Worm (Caenorhabditis elegans) whole organism, L2 larva: ENCODE results near the gene spig-8.

ENCODE experiments used
- F13H6.1 ChIP-seq: sonication (generic microtip); optimal IDR thresholded peaks from 2 replicates; lab custom pipeline; 2016; ENCODE audit warnings: missing genetic modification characterization, missing compliant biosample characterization
- R02D3.7 ChIP-seq: fragments of 150-350 bp; optimal IDR thresholded peaks from 2 replicates; lab custom pipeline; 2014; ENCODE audit warnings: missing biosample characterization, missing genetic modification characterization
- Y55F3AM.14 ChIP-seq: fragments of 200-800 bp; sonication (Bioruptor generic); optimal IDR thresholded peaks from 2 replicates; lab custom pipeline; 2018; ENCODE audit warnings: mild to moderate bottlenecking, missing genetic modification characterization, missing compliant biosample characterization
- ZK546.5 ChIP-seq: sonication (generic microtip); optimal IDR thresholded peaks from 2 replicates; lab custom pipeline; 2017; ENCODE audit warnings: missing biosample characterization, missing genetic modification characterization
- alr-1 ChIP-seq: fragments of 150-350 bp; optimal IDR thresholded peaks from 2 replicates; lab custom pipeline; 2014; ENCODE audit warnings: missing biosample characterization, missing genetic modification characterization
- ama-1 ChIP-seq: fragments of 150-350 bp; optimal IDR thresholded peaks from 2 replicates; lab custom pipeline; 2018; ENCODE audit warnings: inconsistent platforms
- blmp-1 ChIP-seq: sonication (generic microtip); optimal IDR thresholded peaks from 2 replicates; lab custom pipeline; 2017; ENCODE audit warnings: missing genetic modification characterization, mild to moderate bottlenecking, missing compliant biosample characterization, antibody characterized with exemption, moderate library complexity; ENCODE audit not compliant: insufficient read depth
- ceh-16 ChIP-seq: fragments of 150-350 bp; optimal IDR thresholded peaks from 2 replicates; lab custom pipeline; 2014; ENCODE audit warnings: missing biosample characterization, missing genetic modification characterization
- ceh-82 ChIP-seq: fragments of 150-350 bp; optimal IDR thresholded peaks from 2 replicates; lab custom pipeline; 2014; ENCODE audit warnings: missing biosample characterization, missing genetic modification characterization
- crh-2 ChIP-seq: sonication (generic microtip); optimal IDR thresholded peaks from 2 replicates; lab custom pipeline; 2017; ENCODE audit warnings: missing biosample characterization, missing genetic modification characterization
- fos-1 ChIP-seq: fragments of 150-350 bp; optimal IDR thresholded peaks from 2 replicates; lab custom pipeline; 2014; ENCODE audit warnings: missing biosample characterization, missing genetic modification characterization
- gmeb-1 ChIP-seq: fragments of 150-350 bp; optimal IDR thresholded peaks from 2 replicates; lab custom pipeline; 2014; ENCODE audit warnings: missing biosample characterization, missing genetic modification characterization
- lin-39 ChIP-seq: fragments of 150-350 bp; optimal IDR thresholded peaks from 2 replicates; lab custom pipeline; 2014; ENCODE audit warnings: missing biosample characterization, missing genetic modification reagents, missing genetic modification characterization
- lsy-2 ChIP-seq, 2 experiments: fragments of 150-350 bp in 1 of 2; sonication (generic microtip) in 1 of 2; optimal IDR thresholded peaks; 2 replicates each; lab custom pipeline; 2014 to 2017; ENCODE audit warnings: missing biosample characterization in 2 of 2, missing genetic modification characterization in 2 of 2
- mab-5 ChIP-seq: fragments of 150-350 bp; optimal IDR thresholded peaks from 2 replicates; lab custom pipeline; 2014; ENCODE audit warnings: missing biosample characterization, missing genetic modification characterization
- mdl-1 ChIP-seq, 2 experiments: fragments of 150-350 bp in 1 of 2; sonication (generic microtip) in 1 of 2; optimal IDR thresholded peaks; 2 replicates each; lab custom pipeline; 2017; ENCODE audit warnings: missing biosample characterization in 2 of 2, missing genetic modification characterization in 2 of 2
- nhr-10 ChIP-seq: sonication (generic microtip); optimal IDR thresholded peaks from 2 replicates; lab custom pipeline; 2017; ENCODE audit warnings: missing biosample characterization, missing genetic modification characterization
- nhr-11 ChIP-seq: fragments of 150-350 bp; optimal IDR thresholded peaks from 2 replicates; lab custom pipeline; 2014; ENCODE audit warnings: missing biosample characterization, missing genetic modification characterization
- nhr-12 ChIP-seq: fragments of 150-350 bp; optimal IDR thresholded peaks from 2 replicates; lab custom pipeline; 2014; ENCODE audit warnings: missing biosample characterization, missing genetic modification characterization
- nhr-129 ChIP-seq: fragments of 150-350 bp; optimal IDR thresholded peaks from 2 replicates; lab custom pipeline; 2014; ENCODE audit warnings: missing biosample characterization, missing genetic modification characterization
- nhr-21 ChIP-seq: fragments of 150-350 bp; optimal IDR thresholded peaks from 2 replicates; lab custom pipeline; 2014; ENCODE audit warnings: missing biosample characterization, missing genetic modification characterization
- nhr-23 ChIP-seq: fragments of 150-350 bp; optimal IDR thresholded peaks from 2 replicates; lab custom pipeline; 2014; ENCODE audit warnings: missing biosample characterization, missing genetic modification reagents, missing genetic modification characterization
- nhr-77 ChIP-seq: fragments of 150-350 bp; optimal IDR thresholded peaks from 2 replicates; lab custom pipeline; 2014; ENCODE audit warnings: missing biosample characterization, missing genetic modification characterization
- peb-1 ChIP-seq: fragments of 150-350 bp; optimal IDR thresholded peaks from 2 replicates; lab custom pipeline; 2014; ENCODE audit warnings: missing biosample characterization, missing genetic modification characterization
- sem-4 ChIP-seq: fragments of 150-350 bp; optimal IDR thresholded peaks from 2 replicates; lab custom pipeline; 2014; ENCODE audit warnings: missing biosample characterization, missing genetic modification reagents, missing genetic modification characterization
- sma-3 ChIP-seq: sonication (generic microtip); optimal IDR thresholded peaks from 2 replicates; lab custom pipeline; 2016; ENCODE audit warnings: missing genetic modification reagents, missing genetic modification characterization, missing compliant biosample characterization
- sma-9 ChIP-seq, 2 experiments: fragments of 150-350 bp in 1 of 2; sonication (generic microtip) in 1 of 2; optimal IDR thresholded peaks; 2 replicates each; lab custom pipeline; 2014 to 2016; ENCODE audit warnings: missing genetic modification characterization in 2 of 2, mild to moderate bottlenecking in 1 of 2, missing biosample characterization in 1 of 2, missing compliant biosample characterization in 1 of 2, missing genetic modification reagents in 1 of 2, moderate library complexity in 1 of 2
- snpc-4 ChIP-seq: fragments of 150-350 bp; optimal IDR thresholded peaks from 2 replicates; lab custom pipeline; 2014; ENCODE audit warnings: missing biosample characterization, missing genetic modification characterization
- unc-39 ChIP-seq: fragments of 150-350 bp; optimal IDR thresholded peaks from 2 replicates; lab custom pipeline; 2014; ENCODE audit warnings: missing biosample characterization, missing genetic modification characterization
- unc-55 ChIP-seq: fragments of 150-350 bp; sonication (generic microtip); optimal IDR thresholded peaks from 3 replicates; lab custom pipeline; 2014; ENCODE audit warnings: missing biosample characterization, missing genetic modification reagents, missing genetic modification characterization
- unc-62 ChIP-seq: fragments of 150-350 bp; optimal IDR thresholded peaks from 2 replicates; lab custom pipeline; 2014; ENCODE audit warnings: missing biosample characterization, missing genetic modification reagents, missing genetic modification characterization
- ztf-11 ChIP-seq: sonication (generic microtip); optimal IDR thresholded peaks from 2 replicates; lab custom pipeline; 2017; ENCODE audit warnings: missing biosample characterization, missing genetic modification characterization
- ztf-4 ChIP-seq: fragments of 150-350 bp; optimal IDR thresholded peaks from 2 replicates; lab custom pipeline; 2014; ENCODE audit warnings: missing biosample characterization, missing genetic modification characterization

Gene spig-8

DNA sequence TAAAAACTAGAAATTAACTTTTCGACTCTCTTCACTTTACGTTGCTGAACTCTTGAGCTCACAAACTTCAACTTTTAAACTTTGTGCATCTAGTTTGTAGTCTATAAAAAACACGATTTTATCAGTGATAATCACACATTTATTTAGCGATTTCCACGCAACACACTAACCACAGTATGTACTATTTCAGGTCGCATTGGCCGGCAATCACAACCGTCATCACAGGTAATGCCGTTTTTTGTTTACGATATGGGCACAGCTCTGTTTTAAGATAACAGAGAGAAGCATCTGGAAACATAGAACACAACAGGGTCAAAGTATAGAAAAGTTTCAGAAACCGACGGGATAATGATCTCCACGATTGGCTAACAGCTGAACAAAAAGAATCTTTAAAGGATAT lies 21.5 kb downstream of the spig-8 start:
- TF ChIP-seq nhr-10 (tag; lab: Kevin White, UChicago), result no peak
- no peak for TF ChIP-seq alr-1 (tag; lab: Kevin White, UChicago)
- TF ChIP-seq sma-9 (GFP tag; optimal IDR thresholded peaks at IDR 0.05; lab: Kevin White, UChicago), result peak; percentile 35
- no peak for TF ChIP-seq sma-9 (tag; optimal IDR thresholded peaks at IDR 0.05; lab: Kevin White, UChicago)
- TF ChIP-seq nhr-12, result no peak
- TF ChIP-seq R02D3.7 (tag; lab: Kevin White, UChicago), result no peak
- peak; percentile 8 for TF ChIP-seq fos-1 (tag; lab: Kevin White, UChicago)
- peak; percentile 62 for TF ChIP-seq crh-2 (tag; lab: Kevin White, UChicago)
- TF ChIP-seq nhr-129 (tag; lab: Kevin White, UChicago), result peak; percentile 58

DNA sequence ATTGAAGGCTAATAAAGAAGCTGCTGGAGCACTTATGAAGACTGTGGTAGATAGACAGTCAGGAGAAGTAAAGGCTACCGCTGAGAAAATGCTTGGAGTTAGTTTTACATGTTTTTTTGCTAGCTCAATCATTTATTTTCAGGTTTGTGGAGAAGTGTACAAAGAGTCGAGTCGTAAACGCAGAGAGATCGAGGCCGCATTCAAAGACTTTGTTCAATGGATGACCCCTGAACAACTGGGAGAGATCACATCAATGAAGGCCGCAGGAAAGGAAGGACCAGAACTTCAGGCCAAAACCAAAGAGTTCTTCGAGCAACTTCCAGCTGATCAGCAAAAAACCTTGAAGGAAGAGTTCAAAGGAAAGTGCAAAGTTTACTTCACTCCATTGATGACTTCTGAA lies 24.1 kb downstream of the spig-8 start:
- TF ChIP-seq sem-4 (tag; lab: Kevin White, UChicago) (no peak), lin-39 (tag; lab: Kevin White, UChicago) (no peak), ceh-16 (tag; lab: Kevin White, UChicago) (no peak), nhr-21 (tag; lab: Kevin White, UChicago) (no peak), lsy-2 (tag; optimal IDR thresholded peaks at IDR 0.05; lab: Kevin White, UChicago) (no peak), peb-1 (tag; lab: Kevin White, UChicago) (no peak), mab-5 (tag; lab: Kevin White, UChicago) (no peak), mdl-1 (tag; optimal IDR thresholded peaks at IDR 0.05; lab: Kevin White, UChicago) (no peak), unc-39 (tag; lab: Kevin White, UChicago) (no peak), sma-9 (GFP tag; optimal IDR thresholded peaks at IDR 0.05; lab: Kevin White, UChicago) (no peak), sma-9 (tag; optimal IDR thresholded peaks at IDR 0.05; lab: Kevin White, UChicago) (no peak), ztf-4 (tag; lab: Kevin White, UChicago) (no peak), blmp-1 (tag; lab: Kevin White, UChicago) (no peak), ZK546.5 (tag; lab: Kevin White, UChicago) (no peak), snpc-4 (no peak), ztf-11 (tag; lab: Kevin White, UChicago) (no peak), ama-1 (lab: Kevin White, UChicago) (no peak), unc-62 (no peak), sma-3 (no peak), F13H6.1 (tag; lab: Kevin White, UChicago) (no peak)

DNA sequence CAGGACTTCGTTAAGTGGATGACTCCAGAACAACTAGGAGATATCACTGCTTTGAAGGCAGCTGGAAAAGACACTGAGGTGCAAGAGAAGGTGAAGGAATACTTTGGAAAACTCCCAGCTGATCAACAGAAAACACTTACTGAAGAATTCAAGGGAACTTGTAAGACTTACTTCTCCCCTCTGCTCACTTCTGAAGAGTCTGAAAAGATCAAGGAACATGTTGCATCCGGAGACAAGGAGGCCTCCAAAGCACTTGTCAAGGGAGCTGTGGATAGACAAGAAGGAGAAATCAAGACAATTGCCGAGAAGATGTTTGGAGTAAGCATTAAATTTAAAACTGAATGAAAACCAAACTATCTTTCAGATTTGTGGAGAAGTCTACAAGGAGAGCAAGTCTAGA lies 24.7 kb downstream of the spig-8 start:
- TF ChIP-seq crh-2 (tag; lab: Kevin White, UChicago) (no peak), nhr-23 (tag; lab: Kevin White, UChicago) (no peak), nhr-11 (tag; lab: Kevin White, UChicago) (no peak), unc-39 (tag; lab: Kevin White, UChicago) (no peak), nhr-21 (tag; lab: Kevin White, UChicago) (no peak), nhr-77 (tag; lab: Kevin White, UChicago) (no peak), peb-1 (tag; lab: Kevin White, UChicago) (no peak), blmp-1 (tag; lab: Kevin White, UChicago) (no peak), ztf-4 (tag; lab: Kevin White, UChicago) (no peak), ceh-82 (tag; lab: Kevin White, UChicago) (no peak)

DNA sequence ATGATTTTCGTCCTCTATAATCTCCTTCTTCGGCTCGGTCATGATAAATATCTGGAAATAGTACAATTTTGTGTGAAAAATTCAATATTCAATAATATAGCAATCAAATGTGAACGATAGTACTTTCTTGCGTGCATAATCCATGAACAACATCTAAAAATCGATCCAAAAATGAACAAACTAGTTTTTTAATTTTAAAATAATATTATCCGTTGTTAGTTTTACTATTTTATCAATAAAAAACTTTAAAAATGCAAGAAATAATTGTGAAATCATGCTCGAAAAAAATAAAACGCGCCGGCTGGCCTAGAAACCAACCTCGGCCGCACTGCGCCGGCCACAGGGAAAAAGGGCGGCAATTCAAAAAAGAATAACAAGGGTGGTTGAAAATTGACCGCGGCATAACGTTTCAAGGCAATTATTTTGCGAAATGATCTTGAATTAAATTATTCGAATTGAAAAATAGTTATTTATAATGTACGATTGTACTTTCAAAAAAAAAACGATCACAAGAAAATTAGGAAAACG lies 30.0 kb downstream of the spig-8 start, which contains the start of gene mys-1:
TSS of gene mys-1 (minus strand) at position 51 of the 528 bp plus-strand sequence.
- peak; percentile 9 for TF ChIP-seq sem-4 (tag; lab: Kevin White, UChicago)
- TF ChIP-seq F13H6.1 (tag; lab: Kevin White, UChicago), result peak; percentile 67
- TF ChIP-seq sma-3, result peak; percentile 71
- peak; percentile 0 for TF ChIP-seq crh-2 (tag; lab: Kevin White, UChicago)
- peak; percentile 94 for TF ChIP-seq gmeb-1 (tag; lab: Kevin White, UChicago)
- no peak for TF ChIP-seq nhr-129 (tag; lab: Kevin White, UChicago)
- peak in 1 of 2 experiments; percentile 69 for TF ChIP-seq lsy-2 (tag; optimal IDR thresholded peaks at IDR 0.05; lab: Kevin White, UChicago)
- peak; percentile 63 for TF ChIP-seq unc-55 (GFP tag; lab: Kevin White, UChicago)
- TF ChIP-seq Y55F3AM.14 (GFP tag; lab: Kevin White, UChicago), result no peak
- no peak for TF ChIP-seq mdl-1 (tag; optimal IDR thresholded peaks at IDR 0.05; lab: Kevin White, UChicago)
- TF ChIP-seq fos-1 (tag; lab: Kevin White, UChicago), result peak; percentile 9
- peak; percentile 80 for TF ChIP-seq sma-9 (GFP tag; optimal IDR thresholded peaks at IDR 0.05; lab: Kevin White, UChicago)
- TF ChIP-seq sma-9 (tag; optimal IDR thresholded peaks at IDR 0.05; lab: Kevin White, UChicago), result no peak
